Worm (Caenorhabditis elegans): ENCODE measurements around the gene F49F1.4.

DNA sequence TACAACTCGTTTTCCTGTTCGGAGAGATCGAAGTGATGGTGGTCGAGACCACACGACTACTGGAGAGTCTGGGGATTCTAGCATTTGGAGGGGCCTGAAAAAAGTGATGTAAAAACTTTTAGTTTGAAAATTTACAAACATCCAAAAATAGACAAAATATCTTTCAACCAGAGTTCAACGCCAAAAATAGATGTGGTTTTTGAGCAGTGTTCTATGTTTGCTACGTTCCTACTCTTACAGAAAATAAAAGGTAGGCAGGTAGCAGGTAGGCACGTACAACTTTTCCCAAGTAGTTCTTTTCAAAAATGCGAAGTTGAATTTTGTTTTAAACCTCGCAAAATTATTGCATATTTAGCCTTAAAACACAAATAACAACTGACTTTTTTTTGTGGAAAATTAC is 3.1 kb downstream of the F49F1.4 start, which contains the start of gene F49F1.14:
- no peak for TF ChIP-seq elt-3 (tag; optimal IDR thresholded peaks at IDR 0.05)
- no peak for TF ChIP-seq nhr-28 (tag; optimal IDR thresholded peaks at IDR 0.05)
- TF ChIP-seq tbx-2 (tag; optimal IDR thresholded peaks at IDR 0.05), result no peak
- TF ChIP-seq pag-3 (tag; optimal IDR thresholded peaks at IDR 0.05; ENCODE audit: borderline replicate concordance, insufficient read depth), result no peak
- TF ChIP-seq unc-62 (GFP tag; optimal IDR thresholded peaks at IDR 0.05), result no peak
- no peak for TF ChIP-seq fos-1 (tag; optimal IDR thresholded peaks at IDR 0.05)
- TF ChIP-seq skn-1 (tag; optimal IDR thresholded peaks at IDR 0.05), result no peak
- no peak for TF ChIP-seq nhr-237 (tag; optimal IDR thresholded peaks at IDR 0.05)
- no peak for TF ChIP-seq elt-2 (tag; optimal IDR thresholded peaks at IDR 0.05)
- TF ChIP-seq lsy-2 (tag; optimal IDR thresholded peaks at IDR 0.05), result no peak
- no peak for TF ChIP-seq snpc-4 (tag; optimal IDR thresholded peaks at IDR 0.05)

Measured in whole organism, L1 larva.